Worm (Caenorhabditis elegans): Measurements from ENCODE around the gene ttr-14.

The ttr-14 gene

DNA sequence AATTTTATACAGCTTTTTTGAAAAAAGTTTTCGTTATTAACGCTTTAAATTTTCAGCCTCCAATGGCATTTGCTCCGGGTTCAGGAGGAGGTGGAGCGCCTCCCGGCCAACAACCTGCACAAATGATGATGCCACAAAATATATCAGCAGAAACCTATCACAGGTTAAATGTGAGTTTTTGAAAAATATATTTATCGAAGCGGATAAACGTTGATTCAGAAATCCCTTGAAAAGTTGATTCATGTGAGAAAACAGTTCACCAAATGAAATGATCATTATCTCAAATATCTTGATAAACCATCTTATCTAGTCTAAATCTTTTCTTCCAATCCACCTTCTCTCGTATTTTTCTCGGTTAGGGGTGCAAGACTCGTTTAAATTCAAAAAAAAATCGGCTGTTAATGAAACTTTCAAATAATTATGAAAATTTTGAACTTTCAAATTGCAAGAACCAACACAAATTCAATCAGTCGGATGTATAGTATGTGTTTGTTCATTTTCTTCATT lies 18.0 kb upstream of the ttr-14 start, which contains the start of gene sma-9:
sma-9 (plus strand) TSS at position 51 of the 507 bp plus-strand sequence.
- TF ChIP-seq dao-5 (tag; optimal IDR thresholded peaks at IDR 0.05) (no peak), him-1 (tag; optimal IDR thresholded peaks at IDR 0.05) (no peak), W03F9.2 (tag; optimal IDR thresholded peaks at IDR 0.05) (no peak)

DNA sequence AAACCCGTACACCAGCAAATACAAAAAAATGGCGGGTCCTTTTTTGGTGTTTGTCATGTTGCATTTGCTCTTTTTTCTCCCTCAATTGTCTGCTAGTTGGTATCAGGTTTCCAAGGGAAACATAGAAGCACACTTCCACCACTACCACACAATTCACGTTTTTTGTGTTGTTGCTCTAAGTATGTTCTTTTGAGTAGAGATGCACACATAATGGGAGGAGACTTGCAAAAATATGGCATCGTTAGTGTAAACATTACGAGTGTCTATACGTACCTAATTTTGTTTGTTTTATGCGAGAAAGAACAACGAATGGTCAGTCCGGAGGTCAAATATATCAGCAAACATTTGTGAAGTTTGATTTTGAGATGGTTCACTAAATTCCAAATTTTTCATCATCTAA lies 17.3 kb upstream of the ttr-14 start:
- TF ChIP-seq dao-5 (tag; optimal IDR thresholded peaks at IDR 0.05) (no peak), W03F9.2 (tag; optimal IDR thresholded peaks at IDR 0.05) (no peak), him-1 (tag; optimal IDR thresholded peaks at IDR 0.05) (no peak)

DNA sequence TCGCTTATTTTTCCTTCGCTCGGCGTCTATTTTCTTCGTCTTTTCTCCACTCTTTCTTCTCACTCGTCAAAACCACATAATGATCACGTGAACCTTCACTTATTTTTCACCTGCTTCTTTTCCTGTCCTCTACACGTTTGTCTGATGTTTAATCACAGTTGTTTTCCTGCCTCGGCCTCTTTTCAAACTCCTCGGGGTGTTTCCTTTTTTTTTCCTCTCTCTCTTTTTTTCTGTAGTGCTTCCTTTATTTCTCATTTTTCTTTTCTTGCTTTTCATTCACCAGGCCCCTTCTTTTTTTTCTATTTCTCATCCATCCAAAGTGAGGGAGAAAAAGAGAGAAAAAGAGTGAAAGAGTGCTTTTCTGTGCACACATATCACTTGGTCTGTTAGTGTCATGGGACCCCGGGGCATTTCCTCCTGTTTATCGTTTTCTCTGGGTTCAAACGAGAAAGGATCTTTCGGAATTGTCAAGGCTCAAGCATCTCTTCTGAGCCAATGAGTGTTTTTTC lies 16.3 kb upstream of the ttr-14 start:
- TF ChIP-seq W03F9.2 (tag; optimal IDR thresholded peaks at IDR 0.05) = peak; percentile 48
- peak; percentile 83 for TF ChIP-seq him-1 (tag; optimal IDR thresholded peaks at IDR 0.05)
- no peak for TF ChIP-seq dao-5 (tag; optimal IDR thresholded peaks at IDR 0.05)

DNA sequence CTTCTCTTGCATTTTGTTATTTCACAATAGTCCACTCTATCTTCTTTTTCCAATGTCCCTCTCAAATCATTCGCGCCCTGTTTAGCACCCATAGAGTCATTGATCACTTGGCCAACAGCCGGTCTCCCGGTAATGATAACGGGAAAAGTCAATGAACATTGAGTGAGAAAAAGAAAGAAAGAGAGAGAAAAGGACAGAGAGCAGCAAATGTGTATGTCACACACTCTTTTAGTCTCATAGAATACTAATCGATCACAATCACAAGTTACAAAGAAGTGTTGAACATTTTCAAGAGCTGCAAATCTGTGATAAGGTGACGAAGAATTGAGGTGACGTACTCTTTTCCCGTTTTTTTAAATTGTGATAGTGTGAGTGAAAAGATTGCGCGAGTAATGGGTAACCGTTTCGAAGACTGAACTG lies 15.1 kb upstream of the ttr-14 start:
- TF ChIP-seq W03F9.2 (tag; optimal IDR thresholded peaks at IDR 0.05) (no peak), him-1 (tag; optimal IDR thresholded peaks at IDR 0.05) (no peak), dao-5 (tag; optimal IDR thresholded peaks at IDR 0.05) (no peak)

DNA sequence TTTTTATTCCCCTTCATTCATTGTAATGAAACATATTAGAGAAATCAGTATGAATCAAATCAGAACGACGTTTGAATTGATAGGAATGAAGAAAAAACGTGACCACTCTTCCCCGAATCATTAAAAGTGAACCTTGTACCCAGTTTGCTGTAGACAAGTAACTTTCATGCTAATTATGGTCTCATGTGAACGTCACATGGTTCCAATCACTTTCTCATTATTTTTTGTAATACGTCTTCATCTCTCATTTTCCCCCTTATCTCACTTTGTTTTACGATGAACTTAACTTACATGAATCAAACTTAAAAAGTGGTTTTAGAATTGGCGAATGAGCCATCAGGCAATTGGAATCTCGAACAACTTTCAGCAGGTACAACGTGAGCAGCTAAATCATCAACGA lies 14.5 kb upstream of the ttr-14 start:
- no peak for TF ChIP-seq him-1 (tag; optimal IDR thresholded peaks at IDR 0.05)
- no peak for TF ChIP-seq dao-5 (tag; optimal IDR thresholded peaks at IDR 0.05)
- TF ChIP-seq W03F9.2 (tag; optimal IDR thresholded peaks at IDR 0.05) = no peak

DNA sequence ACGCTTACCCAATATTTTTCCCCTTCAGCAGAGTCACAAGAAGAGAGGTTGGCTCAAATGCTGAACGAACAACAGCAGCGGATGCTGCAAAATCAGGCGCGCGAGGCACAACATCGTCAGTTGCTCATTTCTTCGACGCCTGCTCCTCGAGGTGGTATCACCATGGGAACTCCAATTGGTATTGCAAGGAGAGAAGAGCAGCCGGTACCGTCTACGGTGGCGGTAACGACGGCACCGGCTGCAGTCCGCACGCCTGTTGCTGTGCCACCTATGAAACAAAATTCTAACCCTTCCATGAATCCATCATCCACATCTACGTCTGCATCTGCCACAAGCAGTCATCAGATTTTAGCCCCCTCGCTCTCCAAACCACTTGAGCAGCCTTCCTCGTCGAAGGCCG lies 12.4 kb upstream of the ttr-14 start:
- TF ChIP-seq him-1 (tag; optimal IDR thresholded peaks at IDR 0.05) (no peak), dao-5 (tag; optimal IDR thresholded peaks at IDR 0.05) (no peak), W03F9.2 (tag; optimal IDR thresholded peaks at IDR 0.05) (no peak)

DNA sequence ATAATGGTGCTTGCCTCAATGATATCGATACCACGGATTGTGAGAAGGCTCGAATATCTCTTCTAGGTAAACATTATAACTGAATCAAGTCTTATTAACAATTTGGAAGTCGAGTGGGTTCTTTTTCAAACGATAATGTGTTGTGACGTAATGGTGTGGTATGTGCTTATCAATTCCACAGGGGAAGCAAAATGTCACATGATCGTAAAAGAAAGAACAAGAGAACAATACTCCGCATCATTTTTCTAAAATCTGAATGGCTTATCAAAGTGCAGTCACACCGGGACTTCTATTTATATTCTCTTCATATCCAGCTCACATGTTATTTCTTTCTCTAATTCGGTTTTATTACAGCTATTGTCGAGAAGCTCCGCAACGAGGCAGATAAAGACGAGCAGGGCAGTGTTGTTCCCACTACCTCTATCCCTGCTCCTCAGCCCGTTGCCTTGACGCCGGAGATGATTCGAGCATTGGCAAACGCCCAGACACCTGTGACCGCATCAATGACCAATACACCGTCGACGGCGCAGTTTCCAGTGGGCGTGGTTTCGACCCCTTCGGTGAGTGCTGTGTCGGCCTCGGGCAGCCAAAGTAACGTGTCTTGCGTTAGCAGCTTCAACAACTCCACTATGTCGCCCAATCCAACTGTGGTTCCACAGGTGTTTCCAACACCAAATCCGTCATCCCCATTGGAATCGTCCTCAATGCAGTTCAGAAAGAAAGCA lies 6.6 kb upstream of the ttr-14 start:
- TF ChIP-seq W03F9.2 (tag; optimal IDR thresholded peaks at IDR 0.05) (no peak), dao-5 (tag; optimal IDR thresholded peaks at IDR 0.05) (no peak), him-1 (tag; optimal IDR thresholded peaks at IDR 0.05) (no peak)

DNA sequence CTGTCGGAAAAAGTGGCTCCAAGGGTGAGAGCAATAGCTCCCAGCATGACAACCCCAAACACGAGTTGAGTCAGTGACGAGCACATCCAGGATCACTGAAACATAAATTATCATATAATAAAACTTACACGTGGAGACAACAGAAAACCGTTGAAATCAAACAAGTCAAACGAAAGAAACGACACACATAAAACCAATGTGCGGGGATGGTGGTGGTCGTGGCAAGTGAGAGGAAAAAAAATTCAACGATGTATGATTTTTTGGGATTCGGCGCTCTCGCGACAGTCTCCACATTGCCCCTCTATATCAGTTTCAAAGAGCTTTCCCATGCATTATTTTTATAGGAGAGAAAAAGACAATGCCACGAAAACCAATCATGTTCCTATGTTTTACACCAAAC lies 3.5 kb upstream of the ttr-14 start, which contains the start of gene clc-4:
clc-4 (minus strand) TSS at position 101 of the 400 bp plus-strand sequence.
- no peak for TF ChIP-seq W03F9.2 (tag; optimal IDR thresholded peaks at IDR 0.05)
- no peak for TF ChIP-seq him-1 (tag; optimal IDR thresholded peaks at IDR 0.05)
- no peak for TF ChIP-seq dao-5 (tag; optimal IDR thresholded peaks at IDR 0.05)

DNA sequence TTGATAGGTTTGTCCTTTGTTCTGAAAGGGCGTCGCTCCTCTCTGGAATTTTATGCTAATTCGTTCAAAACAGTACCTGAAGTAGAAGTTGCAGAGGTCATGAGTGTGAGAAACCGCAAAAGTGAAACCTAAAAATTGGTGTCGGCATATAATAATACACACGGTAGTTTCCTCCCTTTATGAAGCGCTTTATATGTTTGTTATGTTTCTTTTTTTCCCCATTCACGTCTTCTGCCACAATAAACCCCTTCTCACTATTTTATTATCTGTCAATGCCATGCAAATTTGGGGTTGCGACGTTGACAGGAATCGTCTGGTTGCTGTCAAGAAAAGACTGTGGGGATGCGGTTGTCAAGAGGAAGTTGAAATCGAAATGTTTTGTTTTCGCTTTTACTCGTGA lies 5.1 kb downstream of the ttr-14 start, which contains the start of gene vap-2:
vap-2 (minus strand) TSS at position 101 of the 400 bp plus-strand sequence.
- TF ChIP-seq him-1 (tag; optimal IDR thresholded peaks at IDR 0.05) (no peak), W03F9.2 (tag; optimal IDR thresholded peaks at IDR 0.05) (no peak), dao-5 (tag; optimal IDR thresholded peaks at IDR 0.05) (no peak)

DNA sequence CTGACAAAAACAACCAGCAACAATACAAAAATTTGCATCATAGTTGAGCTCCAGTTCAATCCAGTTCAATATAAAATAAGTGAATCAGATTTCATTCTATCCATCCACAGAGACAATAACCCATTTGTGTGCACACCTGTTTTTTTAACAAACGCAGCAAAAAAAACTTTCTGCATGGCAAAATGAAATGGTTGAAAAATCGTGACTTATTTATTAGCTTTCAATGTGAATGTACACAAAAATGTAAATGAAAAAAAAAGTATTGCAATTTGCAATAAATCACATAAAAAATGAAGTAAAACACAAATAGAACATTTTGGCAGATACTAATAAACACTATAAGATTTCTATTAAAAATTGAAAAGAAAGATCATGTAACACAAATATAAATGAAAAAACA lies 7.3 kb downstream of the ttr-14 start, which contains the start of gene T05A10.6:
T05A10.6 (minus strand) TSS at position 101 of the 400 bp plus-strand sequence.
- TF ChIP-seq him-1 (tag; optimal IDR thresholded peaks at IDR 0.05) (no peak), dao-5 (tag; optimal IDR thresholded peaks at IDR 0.05) (no peak), W03F9.2 (tag; optimal IDR thresholded peaks at IDR 0.05) (no peak)

DNA sequence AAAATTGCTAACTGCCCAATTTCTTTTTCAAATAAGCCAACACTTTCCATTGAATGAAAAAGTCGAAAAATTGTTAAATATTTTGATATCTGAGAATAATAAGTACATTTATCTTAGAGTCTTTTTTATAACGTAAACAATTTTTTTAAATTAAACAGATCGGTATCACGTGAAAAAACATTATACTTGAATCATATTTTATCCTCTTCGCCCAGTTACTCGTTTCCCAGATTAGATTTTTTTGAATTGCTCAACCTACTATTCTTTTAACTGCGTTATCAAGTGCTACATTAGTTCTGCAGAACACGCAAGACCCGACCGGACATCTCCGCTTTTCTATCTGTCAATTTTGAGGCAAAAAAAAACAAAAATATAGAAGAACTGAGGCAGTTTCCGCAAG lies 17.1 kb downstream of the ttr-14 start, which contains the start of gene F31B12.4:
F31B12.4 (plus strand) TSS at position 301 of the 400 bp plus-strand sequence.
- TF ChIP-seq him-1 (tag; optimal IDR thresholded peaks at IDR 0.05) (no peak), dao-5 (tag; optimal IDR thresholded peaks at IDR 0.05) (no peak), W03F9.2 (tag; optimal IDR thresholded peaks at IDR 0.05) (no peak)

DNA sequence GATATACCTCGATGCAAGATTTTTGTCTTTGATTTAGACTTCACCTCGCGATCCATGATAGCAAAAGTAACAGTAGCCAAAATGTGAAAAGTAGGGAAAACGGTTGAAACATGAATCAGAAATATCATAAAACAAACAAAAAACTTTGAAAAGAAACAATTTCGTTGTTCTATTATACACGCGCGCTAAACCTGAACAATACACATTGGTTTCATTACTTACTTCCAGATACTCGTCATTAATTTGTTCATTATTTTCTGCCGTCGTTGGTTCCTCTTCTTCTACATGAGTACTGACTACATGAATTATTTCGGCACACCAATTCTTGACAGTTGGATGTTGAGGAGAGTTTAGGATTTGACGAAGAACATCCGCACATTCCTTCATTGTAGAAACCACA lies 33.2 kb downstream of the ttr-14 start, which contains the start of gene F31B12.3:
F31B12.3 (minus strand) TSS at position 101 of the 400 bp plus-strand sequence.
- TF ChIP-seq dao-5 (tag; optimal IDR thresholded peaks at IDR 0.05) = no peak
- TF ChIP-seq him-1 (tag; optimal IDR thresholded peaks at IDR 0.05) = no peak
- no peak for TF ChIP-seq W03F9.2 (tag; optimal IDR thresholded peaks at IDR 0.05)

DNA sequence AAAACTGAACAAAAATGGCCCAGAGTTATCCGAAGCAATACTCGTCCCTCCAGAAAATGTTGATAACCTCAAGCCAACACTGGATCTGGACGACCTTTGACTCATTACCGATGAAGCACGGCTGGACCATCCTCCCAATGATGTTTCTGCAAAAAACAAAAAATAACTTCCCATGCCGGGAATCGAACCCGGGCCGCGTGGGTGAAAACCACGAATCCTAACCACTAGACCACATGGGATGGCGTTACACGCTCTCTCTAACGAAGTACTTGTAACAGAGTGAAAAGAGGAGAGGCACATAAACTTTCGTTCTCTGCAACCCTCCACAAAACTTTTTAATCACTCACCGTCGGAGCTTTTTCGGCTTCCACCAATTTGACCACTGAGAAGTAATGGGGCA lies 33.9 kb downstream of the ttr-14 start:
- TF ChIP-seq him-1 (tag; optimal IDR thresholded peaks at IDR 0.05) (peak; percentile 62), W03F9.2 (tag; optimal IDR thresholded peaks at IDR 0.05) (no peak), dao-5 (tag; optimal IDR thresholded peaks at IDR 0.05) (peak; percentile 41)

DNA sequence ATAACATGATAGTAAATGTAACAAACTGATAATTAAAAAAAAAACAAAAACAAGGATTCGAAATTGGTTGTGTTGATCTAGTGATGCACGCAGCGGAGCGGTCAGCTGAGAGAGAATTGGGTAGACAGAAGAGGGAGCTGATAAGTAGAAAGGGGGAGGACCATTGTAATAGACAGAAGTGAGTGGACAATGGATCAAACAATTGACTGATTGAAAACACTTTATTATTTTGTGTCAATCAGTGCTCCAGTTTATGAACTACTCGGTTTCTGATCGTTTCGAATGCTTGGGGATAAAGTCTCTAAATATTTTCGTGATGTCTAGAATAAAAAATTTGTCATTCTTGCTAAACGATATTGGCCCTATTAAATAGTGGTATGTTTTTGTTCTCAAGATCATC lies 47.3 kb downstream of the ttr-14 start:
- no peak for TF ChIP-seq W03F9.2 (tag; optimal IDR thresholded peaks at IDR 0.05)
- no peak for TF ChIP-seq dao-5 (tag; optimal IDR thresholded peaks at IDR 0.05)
- no peak for TF ChIP-seq him-1 (tag; optimal IDR thresholded peaks at IDR 0.05)
